Worm (Caenorhabditis elegans): ENCODE results near the gene Y57G11C.48.

Gene Y57G11C.48

ce11 chrIV:14956693-14957281, 12.7 kb upstream of the Y57G11C.48 start (continued):
- TF ChIP-seq ztf-11 (tag; optimal IDR thresholded peaks at IDR 0.05): no peak
- TF ChIP-seq hmg-1.1 (GFP tag; IDR thresholded peaks at IDR 0.05): no peak
- TF ChIP-seq F37D6.2 (tag; optimal IDR thresholded peaks at IDR 0.05): no peak
- TF ChIP-seq madf-5 (GFP tag; IDR thresholded peaks at IDR 0.05): no peak
- no peak for TF ChIP-seq fos-1 (tag; optimal IDR thresholded peaks at IDR 0.05)
- no peak for TF ChIP-seq nhr-25 (tag; optimal IDR thresholded peaks at IDR 0.05; ENCODE audit: borderline replicate concordance, insufficient read depth)
- no peak for TF ChIP-seq ctbp-1 (GFP tag; IDR thresholded peaks at IDR 0.05)
- no peak for TF ChIP-seq vab-7 (GFP tag; IDR thresholded peaks at IDR 0.05)
- no peak for TF ChIP-seq dmd-6 (GFP tag; IDR thresholded peaks at IDR 0.05)
- no peak for TF ChIP-seq unc-62 (GFP tag; optimal IDR thresholded peaks at IDR 0.05 in 1 of 2)
- no peak for TF ChIP-seq unc-62 (tag; optimal IDR thresholded peaks at IDR 0.05)
- no peak for TF ChIP-seq daf-19 (GFP tag; conservative IDR thresholded peaks at IDR 0.05)
- no peak for TF ChIP-seq lsy-2 (tag; optimal IDR thresholded peaks at IDR 0.05)
- no peak for TF ChIP-seq ceh-20 (GFP tag; IDR thresholded peaks at IDR 0.05)
- no peak for TF ChIP-seq T20F7.1 (GFP tag; optimal IDR thresholded peaks at IDR 0.05)
- TF ChIP-seq F10B5.3 (tag; optimal IDR thresholded peaks at IDR 0.05): no peak
- TF ChIP-seq arid-1 (GFP tag; conservative IDR thresholded peaks at IDR 0.05): no peak
- TF ChIP-seq snpc-1.2 (GFP tag; IDR thresholded peaks at IDR 0.05): peak; percentile 95
- TF ChIP-seq lin-15B (tag; optimal IDR thresholded peaks at IDR 0.05): no peak
- peak; percentile 22 for TF ChIP-seq dpl-1 (GFP tag; optimal IDR thresholded peaks at IDR 0.05)
- TF ChIP-seq saeg-2 (GFP tag; IDR thresholded peaks at IDR 0.05): no peak
- TF ChIP-seq zip-2 (tag; optimal IDR thresholded peaks at IDR 0.05): no peak

ce11 chrIV:14954842-14955241, 10.7 kb upstream of the Y57G11C.48 start:
- TF ChIP-seq lsy-2 (tag; optimal IDR thresholded peaks at IDR 0.05) (peak in 1 of 2 experiments; percentile 55), daf-8 (GFP tag; IDR thresholded peaks at IDR 0.05) (no peak), php-3 (GFP tag; IDR thresholded peaks at IDR 0.05) (no peak), D1046.2 (GFP tag; IDR thresholded peaks at IDR 0.05) (no peak), spr-1 (tag; optimal IDR thresholded peaks at IDR 0.05) (no peak), nhr-48 (tag; optimal IDR thresholded peaks at IDR 0.05) (no peak), nhr-6 (tag; optimal IDR thresholded peaks at IDR 0.05) (no peak), hlh-30 (tag; optimal IDR thresholded peaks at IDR 0.05; ENCODE audit: insufficient read depth) (no peak), cey-2 (tag; optimal IDR thresholded peaks at IDR 0.05; ENCODE audit: borderline replicate concordance, insufficient read depth) (no peak)

- 0 out of 2 replicates have a peak, but pooled peaks have one; percentile 17 for TF ChIP-seq Y48G9A.11 (GFP tag; IDR thresholded peaks at IDR 0.05)
- TF ChIP-seq pha-4 (GFP tag; IDR thresholded peaks at IDR 0.05): 0 out of 2 replicates have a peak, but pooled peaks have one; percentile 11
- no peak for TF ChIP-seq pha-4 (tag; optimal IDR thresholded peaks at IDR 0.05)
- TF ChIP-seq ceh-82 (tag; optimal IDR thresholded peaks at IDR 0.05): no peak
- no peak for TF ChIP-seq F26F4.8 (GFP tag; conservative IDR thresholded peaks at IDR 0.05)
- TF ChIP-seq lin-38 (GFP tag; IDR thresholded peaks at IDR 0.05): peak; percentile 52
- TF ChIP-seq zip-2 (tag; optimal IDR thresholded peaks at IDR 0.05): no peak
- TF ChIP-seq snpc-1.2 (GFP tag; IDR thresholded peaks at IDR 0.05): peak; percentile 79
- TF ChIP-seq F49E8.2 (tag; optimal IDR thresholded peaks at IDR 0.05; ENCODE audit: borderline replicate concordance): peak; percentile 64
- no peak for TF ChIP-seq pqm-1 (tag; optimal IDR thresholded peaks at IDR 0.05)
These were observed 9.7 kb upstream of the Y57G11C.48 start for ce11 chrIV:14953802-14954201.

Data from whole organism, L4 larva.